Worm (Caenorhabditis elegans) whole organism, early embryonic: ENCODE data around the gene gcc-2.

Experiments
- ama-1 ChIP-seq: fragments of 150-350 bp; optimal IDR thresholded peaks from 2 replicates; lab custom pipeline; 2014
- ceh-13 ChIP-seq: fragments of 200-800 bp; sonication (Bioruptor generic); optimal IDR thresholded peaks from 2 replicates; lab custom pipeline; 2018; ENCODE audit warnings: mild to moderate bottlenecking, missing genetic modification characterization, missing compliant biosample characterization
- ceh-36 ChIP-seq: sonication (generic microtip); optimal IDR thresholded peaks from 2 replicates; lab custom pipeline; 2016; ENCODE audit warnings: missing genetic modification characterization, inconsistent platforms, missing compliant biosample characterization
- ets-7 ChIP-seq: sonication (generic microtip); optimal IDR thresholded peaks from 2 replicates; lab custom pipeline; 2016; ENCODE audit warnings: missing genotype, missing genetic modification characterization, missing compliant biosample characterization
- hmg-4 ChIP-seq: fragments of 200-800 bp; sonication (Bioruptor generic); optimal IDR thresholded peaks from 2 replicates; lab custom pipeline; 2018; ENCODE audit warnings: mild to moderate bottlenecking, missing genetic modification characterization, missing compliant biosample characterization
- hnd-1 ChIP-seq: sonication (generic microtip); optimal IDR thresholded peaks from 2 replicates; lab custom pipeline; 2016; ENCODE audit warnings: missing genetic modification characterization, missing compliant biosample characterization
- pes-1 ChIP-seq: fragments of 200-800 bp; sonication (Bioruptor generic); IDR thresholded peaks from 2 replicates; pipeline ENCODE4 v1.3.6; 2022; ENCODE audit warnings: missing genetic modification reagents, missing genetic modification characterization, missing compliant biosample characterization
- sea-1 ChIP-seq: fragments of 200-800 bp; sonication (Bioruptor generic); conservative IDR thresholded peaks from 2 replicates; pipeline ENCODE4 v1.3.6; 2022; ENCODE audit warnings: missing genetic modification characterization, missing compliant biosample characterization
- tbx-11 ChIP-seq: fragments of 200-800 bp; sonication (Bioruptor generic); IDR thresholded peaks from 2 replicates; pipeline ENCODE4 v1.3.6; 2022; ENCODE audit warnings: missing genetic modification characterization, missing compliant biosample characterization
- tbx-37 ChIP-seq: fragments of 200-800 bp; sonication (Bioruptor generic); conservative IDR thresholded peaks from 2 replicates; pipeline ENCODE4 v1.3.6; 2022; ENCODE audit warnings: missing genetic modification reagents, missing genetic modification characterization, missing compliant biosample characterization
- tra-4 ChIP-seq: sonication (generic microtip); optimal IDR thresholded peaks from 2 replicates; lab custom pipeline; 2017; ENCODE audit warnings: missing genetic modification characterization, missing compliant biosample characterization

DNA sequence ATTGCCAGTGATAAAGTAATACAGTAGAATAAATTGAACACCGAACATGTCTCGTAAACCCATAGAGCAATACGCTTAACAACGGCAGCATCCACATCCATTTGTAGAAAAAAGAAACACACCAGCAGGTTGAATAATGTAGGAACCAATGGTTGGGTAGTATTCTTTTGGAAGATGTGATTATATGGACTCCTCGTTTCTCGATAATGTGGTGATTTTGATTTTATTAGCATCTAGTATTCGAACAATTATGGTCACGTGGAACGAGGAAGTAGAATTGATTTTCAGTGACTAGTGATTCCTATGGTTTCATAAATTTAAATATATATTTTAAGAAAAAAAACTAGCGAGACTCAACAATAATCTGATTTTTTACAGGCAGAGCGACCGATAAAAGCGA lies 34.5 kb upstream of the gcc-2 start, which contains the start of gene srxa-10:
- TF ChIP-seq tra-4 (no peak), ama-1 (lab: Kevin White, UChicago) (no peak), ets-7 (tag; lab: Kevin White, UChicago) (no peak), pes-1 (GFP tag; lab: Robert Waterston, UW) (no peak), ceh-36 (no peak), hmg-4 (no peak), tbx-37 (no peak), hnd-1 (tag; lab: Kevin White, UChicago) (no peak), sea-1 (no peak), tbx-11 (GFP tag; lab: Robert Waterston, UW) (no peak), ceh-13 (GFP tag; lab: Kevin White, UChicago) (no peak)
